Fruit fly (Drosophila melanogaster) whole organism, embryonic: ENCODE results near the gene Pde9.
A peak's percentile ranks its signal among the peaks of the same experiment; 100 is the strongest.

Experiments used
- Atf-2 ChIP-seq: fragments of 200-800 bp; sonication (Bioruptor generic); optimal IDR thresholded peaks from 2 replicates; lab custom pipeline; 2016; ENCODE audit warnings: missing biosample characterization, missing genetic modification characterization
- CG10979 ChIP-seq: fragments of 200-800 bp; sonication (Bioruptor generic); optimal IDR thresholded peaks from 2 replicates; lab custom pipeline; 2018; ENCODE audit warnings: missing biosample characterization, mild to moderate bottlenecking, missing genetic modification characterization, moderate library complexity
- CG13424 ChIP-seq: fragments of 200-800 bp; sonication (Bioruptor generic); optimal IDR thresholded peaks from 2 replicates; lab custom pipeline; 2019; ENCODE audit warnings: missing biosample characterization, mild to moderate bottlenecking, missing genetic modification characterization, moderate library complexity
- CG14050 ChIP-seq: fragments of 200-800 bp; sonication (Bioruptor generic); IDR thresholded peaks from 3 replicates; pipeline ENCODE4 v1.3.6; 2022; ENCODE audit warnings: missing biosample characterization, missing genetic modification characterization
- CG14667 ChIP-seq: fragments of 200-800 bp; sonication (Bioruptor generic); IDR thresholded peaks from 2 replicates; pipeline ENCODE4 v1.3.6; 2022; ENCODE audit warnings: missing biosample characterization, missing genetic modification characterization
- CG16815 ChIP-seq: fragments of 200-800 bp; sonication (Bioruptor generic); optimal IDR thresholded peaks from 3 replicates; lab custom pipeline; 2017; ENCODE audit warnings: missing biosample characterization, mild to moderate bottlenecking, missing genetic modification characterization
- CG16863 ChIP-seq: fragments of 200-800 bp; sonication (Bioruptor generic); optimal IDR thresholded peaks from 3 replicates; lab custom pipeline; 2016; ENCODE audit warnings: missing biosample characterization, missing genetic modification characterization
- CG17359 ChIP-seq: fragments of 200-800 bp; sonication (Bioruptor generic); optimal IDR thresholded peaks from 3 replicates; lab custom pipeline; 2018; ENCODE audit warnings: missing biosample characterization, mild to moderate bottlenecking, missing genetic modification characterization, moderate library complexity
- CG1832 ChIP-seq: fragments of 200-800 bp; sonication (Bioruptor generic); optimal IDR thresholded peaks from 2 replicates; lab custom pipeline; 2017; ENCODE audit warnings: missing biosample characterization, mild to moderate bottlenecking, missing genetic modification characterization, inconsistent platforms
- CG33557 ChIP-seq: fragments of 200-800 bp; sonication (Bioruptor generic); optimal IDR thresholded peaks from 2 replicates; lab custom pipeline; 2019; ENCODE audit warnings: missing biosample characterization, mild to moderate bottlenecking, missing genetic modification characterization, moderate library complexity
- CG4730 ChIP-seq: fragments of 200-800 bp; sonication (Bioruptor generic); IDR thresholded peaks from 2 replicates; pipeline ENCODE4 v1.3.6; 2022; ENCODE audit warnings: missing biosample characterization, missing genetic modification characterization
- CG5180 ChIP-seq: fragments of 200-800 bp; sonication (Bioruptor generic); optimal IDR thresholded peaks from 3 replicates; lab custom pipeline; 2017; ENCODE audit warnings: missing biosample characterization, missing genetic modification characterization, mild to moderate bottlenecking, moderate library complexity, missing genetic modification reagents
- CG6791 ChIP-seq: fragments of 200-800 bp; sonication (Bioruptor generic); IDR thresholded peaks from 3 replicates; pipeline ENCODE4 v1.3.6; 2022; ENCODE audit warnings: missing biosample characterization, missing genetic modification characterization; ENCODE audit not compliant: partially characterized antibody
- CG7271 ChIP-seq: fragments of 200-800 bp; sonication (Bioruptor generic); optimal IDR thresholded peaks from 2 replicates; lab custom pipeline; 2018; ENCODE audit warnings: missing biosample characterization, mild to moderate bottlenecking, missing genetic modification characterization, moderate library complexity
- CTCF ChIP-seq: fragments of 200-800 bp; sonication (Bioruptor generic); optimal IDR thresholded peaks from 2 replicates; lab custom pipeline; 2017; ENCODE audit warnings: missing biosample characterization, mild to moderate bottlenecking, missing genetic modification characterization, moderate library complexity
- CkIIα-i1 ChIP-seq: fragments of 200-800 bp; sonication (Bioruptor generic); IDR thresholded peaks from 2 replicates; pipeline ENCODE4 v1.3.6; 2022; ENCODE audit warnings: missing biosample characterization, missing genetic modification characterization
- Dll ChIP-seq: fragments of 200-800 bp; sonication (Bioruptor generic); IDR thresholded peaks from 4 replicates; pipeline ENCODE4 v1.3.6; 2022; ENCODE audit warnings: missing biosample characterization, missing genetic modification characterization; ENCODE audit not compliant: partially characterized antibody
- Dref ChIP-seq: fragments of 200-800 bp; sonication (Bioruptor generic); IDR thresholded peaks from 2 replicates; pipeline ENCODE4 v1.3.6; 2022; ENCODE audit warnings: missing biosample characterization, missing genetic modification characterization
- Nf-YC ChIP-seq: fragments of 200-800 bp; optimal IDR thresholded peaks from 3 replicates; lab custom pipeline; 2019; ENCODE audit warnings: missing biosample characterization, mild to moderate bottlenecking, missing genetic modification characterization, moderate library complexity
- Opbp ChIP-seq: fragments of 200-800 bp; sonication (Bioruptor generic); IDR thresholded peaks from 3 replicates; pipeline ENCODE4 v1.3.6; 2022; ENCODE audit warnings: missing biosample characterization, missing genetic modification characterization; ENCODE audit not compliant: partially characterized antibody
- Sry-δ ChIP-seq: fragments of 200-800 bp; sonication (Bioruptor generic); optimal IDR thresholded peaks from 2 replicates; lab custom pipeline; 2016; ENCODE audit warnings: missing biosample characterization, missing genetic modification characterization
- Stat92E ChIP-seq, 3 experiments: fragments of >200 bp in 2 of 3; fragments of 200-800 bp in 1 of 3; sonication (Bioruptor generic) in 1 of 3; optimal IDR thresholded peaks; 2 replicates each; lab custom pipeline; 2017 to 2019; ENCODE audit warnings: missing biosample characterization in 3 of 3, missing genetic modification characterization in 3 of 3, mild to moderate bottlenecking in 1 of 3, moderate library complexity in 1 of 3
- chinmo ChIP-seq: fragments of 200-800 bp; sonication (Bioruptor generic); IDR thresholded peaks from 4 replicates; pipeline ENCODE4 v1.3.6; 2022; ENCODE audit warnings: missing biosample characterization, missing genetic modification characterization; ENCODE audit not compliant: partially characterized antibody
- ci ChIP-seq: fragments of 200-800 bp; sonication (Bioruptor generic); IDR thresholded peaks from 3 replicates; pipeline ENCODE4 v1.3.6; 2022; ENCODE audit warnings: missing biosample characterization, missing genetic modification characterization
- dmrt11E ChIP-seq: fragments of 200-800 bp; sonication (Bioruptor generic); optimal IDR thresholded peaks from 3 replicates; lab custom pipeline; 2018; ENCODE audit warnings: missing biosample characterization, mild to moderate bottlenecking, missing genetic modification characterization, moderate library complexity
- dysf ChIP-seq: fragments of 200-800 bp; sonication (Bioruptor generic); IDR thresholded peaks from 3 replicates; pipeline ENCODE4 v1.3.6; 2022; ENCODE audit warnings: missing biosample characterization, missing genetic modification characterization
- emc ChIP-seq: fragments of 200-800 bp; sonication (Bioruptor generic); optimal IDR thresholded peaks from 2 replicates; lab custom pipeline; 2016; ENCODE audit warnings: missing biosample characterization, missing genetic modification characterization
- fd102C ChIP-seq: fragments of 200-800 bp; sonication (Bioruptor generic); optimal IDR thresholded peaks from 2 replicates; lab custom pipeline; 2018; ENCODE audit warnings: missing biosample characterization, mild to moderate bottlenecking, missing genetic modification characterization, moderate library complexity
- fd96Cb ChIP-seq: fragments of 200-800 bp; sonication (Bioruptor generic); optimal IDR thresholded peaks from 2 replicates; lab custom pipeline; 2018; ENCODE audit warnings: missing biosample characterization, mild to moderate bottlenecking, missing genetic modification characterization, moderate library complexity
- gsb-n ChIP-seq: fragments of 200-800 bp; sonication (Bioruptor generic); optimal IDR thresholded peaks from 3 replicates; lab custom pipeline; 2018; ENCODE audit warnings: missing biosample characterization, mild to moderate bottlenecking, missing genetic modification characterization
- ham ChIP-seq: fragments of 200-800 bp; sonication (Bioruptor generic); IDR thresholded peaks from 2 replicates; pipeline ENCODE4 v1.3.6; 2022; ENCODE audit warnings: missing biosample characterization, missing genetic modification characterization
- lab ChIP-seq: fragments of 200-800 bp; sonication (Bioruptor generic); optimal IDR thresholded peaks from 3 replicates; lab custom pipeline; 2017; ENCODE audit warnings: missing biosample characterization, missing genetic modification characterization, mild to moderate bottlenecking, moderate library complexity, missing genetic modification reagents
- phol ChIP-seq: fragments of 200-800 bp; sonication (Bioruptor generic); optimal IDR thresholded peaks from 3 replicates; lab custom pipeline; 2018; ENCODE audit warnings: missing biosample characterization, mild to moderate bottlenecking, missing genetic modification characterization, moderate library complexity
- repo ChIP-seq: fragments of 200-800 bp; sonication (Bioruptor generic); optimal IDR thresholded peaks from 2 replicates; lab custom pipeline; 2016; ENCODE audit warnings: missing biosample characterization, missing genetic modification characterization
- tio ChIP-seq: fragments of 200-800 bp; sonication (Bioruptor generic); optimal IDR thresholded peaks from 2 replicates; lab custom pipeline; 2017; ENCODE audit warnings: missing biosample characterization, missing genetic modification characterization, inconsistent platforms

Pde9 gene

dm6 chrX:12747746-12748710, 149.1 kb downstream of the Pde9 start (continued):
- TF ChIP-seq chinmo (GFP tag; lab: Robert Waterston, UW) = no peak
- peak; percentile 68 for TF ChIP-seq fd96Cb (tag; lab: Kevin White, UChicago)
- no peak for TF ChIP-seq CG6791 (GFP tag; lab: Robert Waterston, UW)
- TF ChIP-seq CTCF (GFP tag; lab: Kevin White, UChicago) = no peak
- TF ChIP-seq CG1832 (GFP tag; lab: Kevin White, UChicago) = peak; percentile 30
- TF ChIP-seq CG7271 (tag; lab: Kevin White, UChicago) = peak; percentile 86
- peak; percentile 25 for TF ChIP-seq CG16815 (GFP tag; lab: Kevin White, UChicago)
- TF ChIP-seq CG16863 (GFP tag; lab: Kevin White, UChicago) = no peak
- no peak for TF ChIP-seq Atf-2 (GFP tag; lab: Kevin White, UChicago)
- no peak for TF ChIP-seq CG4730
- peak; percentile 30 for TF ChIP-seq Nf-YC
- TF ChIP-seq repo = no peak
- no peak for TF ChIP-seq ci (GFP tag; lab: Robert Waterston, UW)
- peak; percentile 18 for TF ChIP-seq fd102C (GFP tag; lab: Kevin White, UChicago)
- peak; percentile 52 for TF ChIP-seq CG33557
- no peak for TF ChIP-seq Sry-δ
- TF ChIP-seq Dref (GFP tag; lab: Robert Waterston, UW) = no peak
- no peak for TF ChIP-seq CkIIα-i1
- no peak for TF ChIP-seq ham
- TF ChIP-seq gsb-n = peak; percentile 86
- TF ChIP-seq CG14050 (GFP tag; lab: Robert Waterston, UW) = no peak
- no peak for TF ChIP-seq Stat92E (GFP tag; optimal IDR thresholded peaks at IDR 0.05; lab: Kevin White, UChicago)
- TF ChIP-seq lab (GFP tag; lab: Kevin White, UChicago) = peak; percentile 64
- no peak for TF ChIP-seq Dll (GFP tag; lab: Robert Waterston, UW)
- peak; percentile 62 for TF ChIP-seq CG13424 (tag; lab: Kevin White, UChicago)
- peak; percentile 59 for TF ChIP-seq CG5180 (GFP tag; lab: Kevin White, UChicago)
- peak; percentile 44 for TF ChIP-seq CG17359 (tag; lab: Kevin White, UChicago)
- peak; percentile 57; the same call in 1 of the 3 replicates for TF ChIP-seq dysf (GFP tag; lab: Robert Waterston, UW)

dm6 chrX:12745117-12745516, 152.0 kb downstream of the Pde9 start:
- TF ChIP-seq CG5180 (GFP tag; lab: Kevin White, UChicago) (peak; percentile 89), dmrt11E (tag; lab: Kevin White, UChicago) (peak; percentile 12), phol (tag; lab: Kevin White, UChicago) (peak; percentile 0), CG10979 (peak; percentile 3), CG13424 (tag; lab: Kevin White, UChicago) (peak; percentile 20), tio (GFP tag; lab: Kevin White, UChicago) (no peak), CG14667 (GFP tag; lab: Robert Waterston, UW) (no peak), emc (GFP tag; lab: Kevin White, UChicago) (no peak), Opbp (peak; percentile 39; the same call in 1 of the 3 replicates)
- TF ChIP-seq, all 482 proteins: peak for 6
